Worm (Caenorhabditis elegans) whole organism, early embryonic: ENCODE data around the gene mig-13.

ENCODE experiments used
- B0310.2 ChIP-seq: sonication (generic microtip); optimal IDR thresholded peaks from 2 replicates; lab custom pipeline; 2016; ENCODE audit warnings: mild to moderate bottlenecking, missing genetic modification characterization, missing compliant biosample characterization
- aly-1 ChIP-seq: sonication (generic microtip); optimal IDR thresholded peaks from 2 replicates; lab custom pipeline; 2016; ENCODE audit warnings: missing genetic modification characterization, missing compliant biosample characterization
- ama-1 ChIP-seq: fragments of 150-350 bp; optimal IDR thresholded peaks from 2 replicates; lab custom pipeline; 2014
- ceh-36 ChIP-seq: sonication (generic microtip); optimal IDR thresholded peaks from 2 replicates; lab custom pipeline; 2016; ENCODE audit warnings: missing genetic modification characterization, inconsistent platforms, missing compliant biosample characterization
- ets-7 ChIP-seq: sonication (generic microtip); optimal IDR thresholded peaks from 2 replicates; lab custom pipeline; 2016; ENCODE audit warnings: missing genotype, missing genetic modification characterization, missing compliant biosample characterization
- hmbx-1 ChIP-seq: sonication (generic microtip); optimal IDR thresholded peaks from 2 replicates; lab custom pipeline; 2016; ENCODE audit warnings: mild to moderate bottlenecking, missing genetic modification characterization, missing compliant biosample characterization
- hmg-4 ChIP-seq: fragments of 200-800 bp; sonication (Bioruptor generic); optimal IDR thresholded peaks from 2 replicates; lab custom pipeline; 2018; ENCODE audit warnings: mild to moderate bottlenecking, missing genetic modification characterization, missing compliant biosample characterization

ce11 chrX:4794062-4794461 lies 5.9 kb downstream of the mig-13 start:
- no peak for TF ChIP-seq ceh-36
- TF ChIP-seq hmg-4 (GFP tag; lab: Kevin White, UChicago) = no peak
- TF ChIP-seq ama-1 (lab: Kevin White, UChicago) = no peak
- no peak for TF ChIP-seq hmbx-1
- TF ChIP-seq B0310.2 (tag; lab: Kevin White, UChicago) = no peak
- TF ChIP-seq ets-7 (tag; lab: Kevin White, UChicago) = no peak
- TF ChIP-seq aly-1 = no peak
